Fruit fly (Drosophila melanogaster) whole organism, pupa: Measurements from ENCODE around the gene Elovl7.
A peak's percentile ranks its signal among the peaks of the same experiment; 100 is the strongest.

Source experiments
- CG10348 ChIP-seq: fragments of 200-800 bp; sonication (Bioruptor generic); IDR thresholded peaks from 2 replicates; pipeline ENCODE4 v1.3.6; 2022; ENCODE audit warnings: missing biosample characterization, missing genetic modification characterization
- CG13204 ChIP-seq: fragments of 200-800 bp; sonication (Bioruptor generic); optimal IDR thresholded peaks from 2 replicates; lab custom pipeline; 2018; ENCODE audit warnings: missing biosample characterization, mild to moderate bottlenecking, missing genetic modification characterization, moderate library complexity
- CG34367 ChIP-seq: fragments of 200-800 bp; sonication (Bioruptor generic); optimal IDR thresholded peaks from 2 replicates; lab custom pipeline; 2018; ENCODE audit warnings: missing biosample characterization, mild to moderate bottlenecking, missing genetic modification characterization
- CG4496 ChIP-seq: fragments of 200-800 bp; sonication (Bioruptor generic); IDR thresholded peaks from 3 replicates; pipeline ENCODE4 v1.3.6; 2022; ENCODE audit warnings: missing biosample characterization, missing genetic modification characterization
- CG8159 ChIP-seq: fragments of 200-800 bp; sonication (Bioruptor generic); optimal IDR thresholded peaks from 3 replicates; lab custom pipeline; 2018; ENCODE audit warnings: missing biosample characterization, mild to moderate bottlenecking, missing genetic modification characterization, moderate library complexity
- CG9948 ChIP-seq: fragments of 200-800 bp; sonication (Bioruptor generic); optimal IDR thresholded peaks from 2 replicates; lab custom pipeline; 2018; ENCODE audit warnings: missing biosample characterization, mild to moderate bottlenecking, missing genetic modification characterization, moderate library complexity
- D1 ChIP-seq: fragments of 200-800 bp; sonication (Bioruptor generic); optimal IDR thresholded peaks from 2 replicates; lab custom pipeline; 2018; ENCODE audit warnings: missing biosample characterization, mild to moderate bottlenecking, missing genetic modification characterization, moderate library complexity
- EcR ChIP-seq: fragments of 200-800 bp; sonication (Bioruptor generic); optimal IDR thresholded peaks from 3 replicates; lab custom pipeline; 2019; ENCODE audit warnings: missing biosample characterization, missing genetic modification characterization, mild to moderate bottlenecking, moderate library complexity, missing genetic modification reagents
- Pif1A ChIP-seq: fragments of 200-800 bp; sonication (Bioruptor generic); optimal IDR thresholded peaks from 3 replicates; lab custom pipeline; 2016; ENCODE audit warnings: missing biosample characterization, missing genetic modification characterization
- gl ChIP-seq: fragments of 200-800 bp; sonication (Bioruptor generic); optimal IDR thresholded peaks from 2 replicates; lab custom pipeline; 2018; ENCODE audit warnings: missing biosample characterization, mild to moderate bottlenecking, missing genetic modification characterization
- rn ChIP-seq: fragments of 200-800 bp; sonication (Bioruptor generic); IDR thresholded peaks from 2 replicates; pipeline ENCODE4 v1.3.6; 2022; ENCODE audit warnings: missing biosample characterization, missing genetic modification characterization

dm6 chr3R:7947349-7947748 is 48.3 kb downstream of the Elovl7 start:
- TF ChIP-seq EcR (GFP tag; lab: Kevin White, UChicago) (no peak), CG13204 (GFP tag; lab: Kevin White, UChicago) (no peak), CG8159 (tag; lab: Kevin White, UChicago) (no peak), CG34367 (tag; lab: Kevin White, UChicago) (no peak), CG9948 (tag; lab: Kevin White, UChicago) (no peak), CG10348 (GFP tag; lab: Robert Waterston, UW) (no peak), D1 (no peak), rn (GFP tag; lab: Robert Waterston, UW) (no peak), Pif1A (GFP tag; lab: Kevin White, UChicago) (no peak), CG4496 (GFP tag; lab: Robert Waterston, UW) (peak; percentile 37; the same call in 1 of the 3 replicates), gl (tag; lab: Kevin White, UChicago) (no peak)
